Worm (Caenorhabditis elegans) whole organism, L3 larva: ENCODE results near the gene folr-1.

ENCODE experiments used
- R02D3.7 ChIP-seq: fragments of 150-350 bp; optimal IDR thresholded peaks from 2 replicates; lab custom pipeline; 2014; ENCODE audit warnings: missing biosample characterization, missing genetic modification characterization
- ZK546.5 ChIP-seq: sonication (generic microtip); optimal IDR thresholded peaks from 2 replicates; lab custom pipeline; 2017; ENCODE audit warnings: missing biosample characterization, missing genetic modification characterization
- aly-2 ChIP-seq: fragments of 150-350 bp; optimal IDR thresholded peaks from 2 replicates; lab custom pipeline; 2014; ENCODE audit warnings: missing biosample characterization, missing genetic modification characterization
- ama-1 ChIP-seq: fragments of 150-350 bp; optimal IDR thresholded peaks from 2 replicates; lab custom pipeline; 2018
- ceh-28 ChIP-seq: fragments of 150-350 bp; optimal IDR thresholded peaks from 2 replicates; lab custom pipeline; 2014; ENCODE audit warnings: missing biosample characterization, missing genetic modification reagents, missing genetic modification characterization
- ceh-82 ChIP-seq: fragments of 150-350 bp; optimal IDR thresholded peaks from 2 replicates; lab custom pipeline; 2014; ENCODE audit warnings: missing biosample characterization, missing genetic modification characterization
- ceh-9 ChIP-seq: sonication (generic microtip); optimal IDR thresholded peaks from 2 replicates; lab custom pipeline; 2018; ENCODE audit warnings: missing biosample characterization, missing genetic modification characterization
- egl-27 ChIP-seq: sonication (generic microtip); optimal IDR thresholded peaks from 4 replicates; lab custom pipeline; 2017; ENCODE audit warnings: missing biosample characterization, missing genetic modification reagents, missing genetic modification characterization
- egl-5 ChIP-seq: fragments of 150-350 bp; optimal IDR thresholded peaks from 2 replicates; lab custom pipeline; 2017; ENCODE audit warnings: missing biosample characterization, missing genetic modification reagents, missing genetic modification characterization, inconsistent platforms
- elt-2 ChIP-seq: sonication (generic microtip); optimal IDR thresholded peaks from 2 replicates; lab custom pipeline; 2016; ENCODE audit warnings: missing genetic modification reagents, mild to moderate bottlenecking, missing genetic modification characterization, missing compliant biosample characterization
- elt-3 ChIP-seq, 3 experiments: fragments of 150-350 bp in 1 of 3; sonication (generic microtip) in 2 of 3; optimal IDR thresholded peaks; 2 replicates in 2 of 3; 4 replicates in 1 of 3; lab custom pipeline; 2014 to 2017; ENCODE audit warnings: missing biosample characterization in 3 of 3, missing genetic modification characterization in 3 of 3
- eor-1 ChIP-seq, 2 experiments: fragments of 150-350 bp; optimal IDR thresholded peaks; 2 replicates each; lab custom pipeline; 2014 to 2018; ENCODE audit warnings: missing biosample characterization in 2 of 2, missing genetic modification characterization in 2 of 2
- fkh-10 ChIP-seq: sonication (generic microtip); optimal IDR thresholded peaks from 2 replicates; lab custom pipeline; 2017; ENCODE audit warnings: missing biosample characterization, missing genetic modification reagents, missing genetic modification characterization
- fkh-2 ChIP-seq: fragments of 150-350 bp; optimal IDR thresholded peaks from 2 replicates; lab custom pipeline; 2014; ENCODE audit warnings: missing biosample characterization, missing genetic modification reagents, missing genetic modification characterization
- fos-1 ChIP-seq: fragments of 150-350 bp; optimal IDR thresholded peaks from 2 replicates; lab custom pipeline; 2014; ENCODE audit warnings: missing biosample characterization, missing genetic modification characterization
- hmg-11 ChIP-seq: sonication (generic microtip); optimal IDR thresholded peaks from 2 replicates; lab custom pipeline; 2016; ENCODE audit warnings: missing genetic modification characterization, missing compliant biosample characterization
- jun-1 ChIP-seq: fragments of 150-350 bp; optimal IDR thresholded peaks from 2 replicates; lab custom pipeline; 2014; ENCODE audit warnings: missing biosample characterization, missing genetic modification reagents, missing genetic modification characterization
- lin-15B ChIP-seq: fragments of 150-350 bp; optimal IDR thresholded peaks from 2 replicates; lab custom pipeline; 2014; ENCODE audit warnings: missing biosample characterization, missing genetic modification characterization
- lin-39 ChIP-seq: fragments of 150-350 bp; optimal IDR thresholded peaks from 2 replicates; lab custom pipeline; 2018; ENCODE audit warnings: missing biosample characterization, missing genetic modification reagents, missing genetic modification characterization
- lsy-12 ChIP-seq: sonication (generic microtip); optimal IDR thresholded peaks from 2 replicates; lab custom pipeline; 2016; ENCODE audit warnings: mild to moderate bottlenecking, missing genetic modification characterization, missing compliant biosample characterization
- mdl-1 ChIP-seq: fragments of 150-350 bp; optimal IDR thresholded peaks from 2 replicates; lab custom pipeline; 2014; ENCODE audit warnings: missing biosample characterization, missing genetic modification characterization
- mml-1 ChIP-seq: fragments of 150-350 bp; sonication (generic microtip); optimal IDR thresholded peaks from 3 replicates; lab custom pipeline; 2014; ENCODE audit warnings: missing biosample characterization, missing genetic modification characterization
- nhr-11 ChIP-seq: fragments of 150-350 bp; optimal IDR thresholded peaks from 2 replicates; lab custom pipeline; 2014; ENCODE audit warnings: missing biosample characterization, missing genetic modification characterization
- nhr-12 ChIP-seq: fragments of 150-350 bp; optimal IDR thresholded peaks from 2 replicates; lab custom pipeline; 2014; ENCODE audit warnings: missing biosample characterization, missing genetic modification characterization
- nhr-23 ChIP-seq: fragments of 150-350 bp; optimal IDR thresholded peaks from 2 replicates; lab custom pipeline; 2014; ENCODE audit warnings: missing biosample characterization, missing genetic modification reagents, missing genetic modification characterization
- nhr-237 ChIP-seq: fragments of 150-350 bp; optimal IDR thresholded peaks from 2 replicates; lab custom pipeline; 2014; ENCODE audit warnings: missing biosample characterization, missing genetic modification characterization
- nhr-25 ChIP-seq: sonication (generic microtip); optimal IDR thresholded peaks from 2 replicates; lab custom pipeline; 2017; ENCODE audit warnings: missing biosample characterization, missing genetic modification characterization
- nhr-43 ChIP-seq: sonication (generic microtip); optimal IDR thresholded peaks from 2 replicates; lab custom pipeline; 2016; ENCODE audit warnings: mild to moderate bottlenecking, missing genetic modification characterization, missing compliant biosample characterization; ENCODE audit not compliant: poor library complexity, severe bottlenecking
- nhr-67 ChIP-seq: fragments of 150-350 bp; optimal IDR thresholded peaks from 2 replicates; lab custom pipeline; 2014; ENCODE audit warnings: missing biosample characterization, missing genetic modification characterization
- nhr-76 ChIP-seq: fragments of 150-350 bp; sonication (generic microtip); optimal IDR thresholded peaks from 5 replicates; lab custom pipeline; 2014; ENCODE audit warnings: missing biosample characterization, missing genetic modification characterization
- pha-4 ChIP-seq: fragments of 150-350 bp; optimal IDR thresholded peaks from 2 replicates; lab custom pipeline; 2014; ENCODE audit warnings: missing biosample characterization, missing genetic modification reagents, missing genetic modification characterization
- pqm-1 ChIP-seq: fragments of 150-350 bp; optimal IDR thresholded peaks from 2 replicates; lab custom pipeline; 2017; ENCODE audit warnings: missing biosample characterization, missing genetic modification characterization, inconsistent platforms
- sea-2 ChIP-seq: fragments of 150-350 bp; sonication (generic microtip); optimal IDR thresholded peaks from 4 replicates; lab custom pipeline; 2014; ENCODE audit warnings: missing biosample characterization, missing genetic modification reagents, missing genetic modification characterization
- skn-1 ChIP-seq: fragments of 150-350 bp; optimal IDR thresholded peaks from 2 replicates; lab custom pipeline; 2014; ENCODE audit warnings: missing biosample characterization, missing genetic modification characterization
- snpc-4 ChIP-seq: fragments of 150-350 bp; optimal IDR thresholded peaks from 2 replicates; lab custom pipeline; 2014; ENCODE audit warnings: missing biosample characterization, missing genetic modification characterization
- tbx-2 ChIP-seq: sonication (generic microtip); optimal IDR thresholded peaks from 2 replicates; lab custom pipeline; 2016; ENCODE audit warnings: mild to moderate bottlenecking, missing genetic modification characterization, missing compliant biosample characterization
- unc-39 ChIP-seq: sonication (generic microtip); optimal IDR thresholded peaks from 4 replicates; lab custom pipeline; 2017; ENCODE audit warnings: missing biosample characterization, missing genetic modification characterization
- unc-62 ChIP-seq: fragments of 150-350 bp; sonication (generic microtip); optimal IDR thresholded peaks from 4 replicates; lab custom pipeline; 2014; ENCODE audit warnings: missing biosample characterization, missing genetic modification reagents, missing genetic modification characterization
- ztf-11 ChIP-seq: fragments of 150-350 bp; optimal IDR thresholded peaks from 2 replicates; lab custom pipeline; 2014; ENCODE audit warnings: missing biosample characterization, missing genetic modification characterization
- ztf-4 ChIP-seq: fragments of 150-350 bp; optimal IDR thresholded peaks from 2 replicates; lab custom pipeline; 2014; ENCODE audit warnings: missing biosample characterization, missing genetic modification characterization

Gene folr-1

DNA sequence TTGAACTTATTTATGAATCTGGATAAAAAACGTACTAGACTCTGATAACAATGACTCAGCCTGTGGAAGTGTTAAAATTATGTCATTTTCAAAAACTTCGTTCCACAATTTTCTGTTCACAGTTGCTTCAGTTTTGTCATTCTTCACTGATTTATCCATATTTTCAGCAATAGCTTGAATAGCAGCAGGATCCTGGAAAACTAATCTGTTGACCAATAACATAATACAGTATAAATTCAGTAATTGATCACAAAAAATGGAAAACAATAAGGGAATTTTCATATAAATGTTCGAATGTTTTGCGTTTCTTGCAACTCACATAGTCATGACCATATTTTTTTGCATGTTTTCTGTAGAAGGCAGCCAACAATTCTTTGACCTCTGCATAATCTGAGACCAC is 29.4 kb downstream of the folr-1 start:
- TF ChIP-seq ztf-11 (tag; lab: Kevin White, UChicago) (no peak), lsy-12 (no peak), ceh-28 (tag; lab: Kevin White, UChicago) (no peak)

DNA sequence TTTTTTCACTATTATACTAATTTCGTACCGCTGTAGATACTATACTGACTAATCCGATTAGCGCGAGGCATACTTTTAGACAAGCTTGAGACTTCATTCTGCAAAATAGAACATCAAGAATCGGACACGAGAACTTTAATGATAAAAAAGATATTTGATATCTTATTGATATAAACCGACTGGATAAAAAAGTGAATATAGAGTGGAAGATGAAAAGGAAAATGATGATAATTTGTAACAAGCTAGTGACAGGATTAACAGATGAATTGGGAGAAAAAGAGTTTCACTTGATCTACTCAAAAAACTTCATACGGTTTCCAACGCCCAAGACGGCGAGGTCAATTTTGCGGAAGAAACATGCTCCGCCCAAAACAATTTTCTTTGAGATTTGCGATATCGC is 29.9 kb downstream of the folr-1 start, which contains the start of gene nas-37:
Gene nas-37 (minus strand): TSS at position 101 of the 400 bp plus-strand sequence.
- TF ChIP-seq tbx-2 (tag; lab: Kevin White, UChicago) (no peak), mdl-1 (tag; lab: Kevin White, UChicago) (no peak), unc-62 (no peak), eor-1 (tag; optimal IDR thresholded peaks at IDR 0.05; lab: Kevin White, UChicago) (no peak), nhr-76 (tag; lab: Kevin White, UChicago) (no peak), jun-1 (tag; lab: Kevin White, UChicago) (no peak), ceh-28 (tag; lab: Kevin White, UChicago) (no peak), hmg-11 (tag; lab: Kevin White, UChicago) (no peak), nhr-11 (tag; lab: Kevin White, UChicago) (no peak), ZK546.5 (tag; lab: Kevin White, UChicago) (no peak), ztf-4 (no peak), sea-2 (GFP tag; lab: Kevin White, UChicago) (no peak), ztf-11 (tag; lab: Kevin White, UChicago) (no peak), aly-2 (tag; lab: Kevin White, UChicago) (no peak), nhr-67 (tag; lab: Kevin White, UChicago) (no peak), lsy-12 (no peak)

DNA sequence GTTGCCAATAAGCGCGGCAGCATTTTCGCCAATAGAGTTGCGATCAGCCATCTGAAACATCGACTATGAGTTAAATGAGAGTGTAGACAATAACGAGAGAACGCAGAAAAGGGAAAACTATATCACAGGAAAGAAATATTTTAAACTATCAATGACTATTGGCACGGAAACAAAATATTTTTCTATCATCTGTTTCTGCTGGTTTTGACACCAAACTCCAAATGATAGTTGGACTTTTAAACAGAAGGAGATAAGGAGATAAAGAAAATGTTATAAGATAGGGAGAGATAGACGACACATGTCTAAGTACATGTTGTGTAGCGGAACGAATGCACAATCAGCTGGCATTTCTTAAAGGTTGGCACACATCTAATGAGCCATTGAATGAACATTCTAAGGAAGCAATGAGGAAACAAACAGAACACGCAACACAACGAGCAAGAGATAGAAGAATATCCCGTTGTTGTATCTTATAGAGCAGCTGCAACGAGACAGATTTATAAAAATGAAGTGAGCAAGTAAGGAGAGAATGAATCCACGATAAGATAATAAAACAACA is 35.5 kb downstream of the folr-1 start, which contains the start of gene cysl-1:
Gene cysl-1 (minus strand): TSS at position 51 of the 559 bp plus-strand sequence.
- TF ChIP-seq ama-1 (lab: Kevin White, UChicago) (no peak), egl-5 (peak; percentile 50)

DNA sequence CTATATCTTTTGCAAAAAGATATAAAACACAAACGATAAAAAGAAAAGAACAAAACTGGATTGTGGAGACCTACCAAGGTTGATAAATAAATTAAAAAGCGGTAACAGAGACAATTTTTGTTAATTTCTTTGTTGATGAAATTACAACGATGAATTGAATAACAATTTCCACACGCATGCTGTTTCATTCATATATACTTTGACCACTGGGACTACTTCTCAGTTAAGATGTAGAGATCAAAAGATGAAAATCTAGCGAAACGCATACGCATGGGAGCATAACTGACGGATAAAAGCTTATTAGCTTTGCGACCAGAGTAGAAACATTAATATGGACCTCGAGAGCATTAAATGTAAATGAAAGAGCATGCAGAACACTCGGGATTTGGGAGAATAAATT is 37.0 kb downstream of the folr-1 start:
- TF ChIP-seq egl-27 (tag; lab: Kevin White, UChicago) (no peak), pha-4 (tag; lab: Kevin White, UChicago) (no peak), mml-1 (tag; lab: Kevin White, UChicago) (no peak), R02D3.7 (tag; lab: Kevin White, UChicago) (no peak), ceh-28 (tag; lab: Kevin White, UChicago) (no peak)

DNA sequence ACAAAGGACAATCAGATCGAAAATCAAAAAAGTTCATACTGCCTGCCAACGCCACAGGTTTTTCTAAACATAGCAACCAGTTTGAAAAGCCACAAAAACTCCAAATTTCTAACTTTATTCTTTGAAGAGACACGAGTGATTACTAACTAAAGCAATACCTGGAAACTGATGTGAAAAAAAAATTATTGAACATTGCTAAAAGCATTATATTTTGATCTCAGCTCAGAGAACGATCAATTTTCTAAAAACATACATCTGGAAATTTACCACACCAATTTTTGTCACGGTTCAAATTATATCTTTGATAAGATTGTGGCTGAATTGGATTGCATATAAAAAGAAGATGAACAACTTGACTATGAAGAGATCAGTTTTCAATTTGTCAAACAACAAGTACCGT is 38.4 kb downstream of the folr-1 start:
- TF ChIP-seq nhr-12 (tag; lab: Kevin White, UChicago) (no peak), lin-39 (tag; lab: Kevin White, UChicago) (no peak), lin-15B (tag; lab: Kevin White, UChicago) (no peak), ceh-82 (tag; lab: Kevin White, UChicago) (no peak), ceh-9 (tag; lab: Kevin White, UChicago) (no peak), nhr-11 (tag; lab: Kevin White, UChicago) (no peak)

DNA sequence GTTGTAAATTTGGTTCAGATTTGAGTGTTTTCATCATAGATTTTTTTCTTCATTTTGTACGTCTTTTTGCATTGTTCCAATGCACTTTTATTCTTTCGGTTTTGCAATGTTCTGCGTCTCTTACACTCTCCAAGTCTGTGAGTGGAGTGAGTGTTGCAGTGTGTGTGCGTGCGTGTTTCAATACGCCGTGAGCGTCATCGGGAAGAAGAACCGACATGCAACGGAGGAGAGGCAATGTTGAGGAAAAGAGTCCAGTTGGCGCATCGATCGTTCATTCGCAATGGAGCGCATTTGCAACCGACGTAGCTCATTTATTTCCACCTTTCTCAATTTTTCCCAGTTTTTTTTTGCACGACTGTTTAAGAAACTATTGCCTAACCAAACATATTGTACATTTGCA is 39.5 kb downstream of the folr-1 start, which contains the start of gene ZC506.1:
Gene ZC506.1 (plus strand): TSS at position 400 of the 400 bp plus-strand sequence.
- TF ChIP-seq fkh-10 (peak; percentile 82), nhr-237 (tag; lab: Kevin White, UChicago) (no peak), skn-1 (peak; percentile 76), pha-4 (tag; lab: Kevin White, UChicago) (peak; percentile 98), egl-27 (tag; lab: Kevin White, UChicago) (peak; percentile 87), nhr-43 (peak; percentile 90), nhr-23 (tag; lab: Kevin White, UChicago) (peak; percentile 94), nhr-25 (tag; lab: Kevin White, UChicago) (peak; percentile 96), hmg-11 (tag; lab: Kevin White, UChicago) (peak; percentile 94), lin-39 (tag; lab: Kevin White, UChicago) (peak; percentile 98), unc-39 (tag; lab: Kevin White, UChicago) (no peak), mml-1 (tag; lab: Kevin White, UChicago) (no peak), sea-2 (GFP tag; lab: Kevin White, UChicago) (peak; percentile 30), elt-2 (tag; lab: Kevin White, UChicago) (peak; percentile 86), ceh-82 (tag; lab: Kevin White, UChicago) (peak; percentile 74), nhr-12 (tag; lab: Kevin White, UChicago) (no peak), ZK546.5 (tag; lab: Kevin White, UChicago) (no peak), lsy-12 (peak; percentile 97), elt-3 (tag; optimal IDR thresholded peaks at IDR 0.05; lab: Kevin White, UChicago) (peak in 2 of 3 experiments; percentile 1 to 62), fkh-2 (tag; lab: Kevin White, UChicago) (peak; percentile 63), ceh-28 (tag; lab: Kevin White, UChicago) (peak; percentile 94), snpc-4 (peak; percentile 94), egl-5 (peak; percentile 91), fos-1 (peak; percentile 51), mdl-1 (tag; lab: Kevin White, UChicago) (peak; percentile 75), R02D3.7 (tag; lab: Kevin White, UChicago) (peak; percentile 63), tbx-2 (tag; lab: Kevin White, UChicago) (peak; percentile 87), lin-15B (tag; lab: Kevin White, UChicago) (peak; percentile 92), pqm-1 (tag; lab: Kevin White, UChicago) (peak; percentile 88)
